Fruit fly (Drosophila melanogaster) whole organism, prepupa: ENCODE measurements around the gene TwdlG.

Experiments used
- CG10631 ChIP-seq: fragments of 200-800 bp; sonication (Bioruptor generic); optimal IDR thresholded peaks from 2 replicates; lab custom pipeline; 2016; ENCODE audit warnings: missing biosample characterization, missing genetic modification characterization
- CG3032 ChIP-seq: fragments of 200-800 bp; optimal IDR thresholded peaks from 2 replicates; lab custom pipeline; 2019; ENCODE audit warnings: missing biosample characterization, mild to moderate bottlenecking, missing genetic modification characterization, moderate library complexity
- CG4318 ChIP-seq: fragments of 200-800 bp; sonication (Bioruptor generic); optimal IDR thresholded peaks from 3 replicates; lab custom pipeline; 2017; ENCODE audit warnings: missing biosample characterization, mild to moderate bottlenecking, missing genetic modification characterization
- Gug ChIP-seq: fragments of 200-800 bp; sonication (Bioruptor generic); IDR thresholded peaks from 2 replicates; pipeline ENCODE4 v1.3.6; 2022; ENCODE audit warnings: missing biosample characterization, missing genetic modification characterization
- Hr38 ChIP-seq: sonication (Bioruptor generic); optimal IDR thresholded peaks from 2 replicates; lab custom pipeline; 2016; ENCODE audit warnings: missing biosample characterization, missing genetic modification characterization
- Hr4 ChIP-seq: fragments of 200-800 bp; sonication (Bioruptor generic); optimal IDR thresholded peaks from 3 replicates; lab custom pipeline; 2016; ENCODE audit warnings: missing biosample characterization, missing genetic modification characterization
- Lpt ChIP-seq: fragments of 200-800 bp; sonication (Bioruptor generic); optimal IDR thresholded peaks from 3 replicates; lab custom pipeline; 2016; ENCODE audit warnings: missing biosample characterization, missing genetic modification characterization
- dac ChIP-seq: fragments of 200-800 bp; sonication (Bioruptor generic); optimal IDR thresholded peaks from 2 replicates; lab custom pipeline; 2017; ENCODE audit warnings: missing biosample characterization, mild to moderate bottlenecking, missing genetic modification characterization
- dsx ChIP-seq: fragments of 200-800 bp; optimal IDR thresholded peaks from 3 replicates; lab custom pipeline; 2019; ENCODE audit warnings: missing biosample characterization, mild to moderate bottlenecking, missing genetic modification characterization, moderate library complexity; ENCODE audit not compliant: poor library complexity, severe bottlenecking
- fkh ChIP-seq: fragments of 200-800 bp; sonication (Bioruptor generic); optimal IDR thresholded peaks from 3 replicates; lab custom pipeline; 2017; ENCODE audit warnings: missing biosample characterization, mild to moderate bottlenecking, missing genetic modification characterization, moderate library complexity
- pdm3 ChIP-seq: fragments of 200-800 bp; sonication (Bioruptor generic); optimal IDR thresholded peaks from 3 replicates; lab custom pipeline; 2016; ENCODE audit warnings: missing biosample characterization, missing genetic modification characterization

DNA sequence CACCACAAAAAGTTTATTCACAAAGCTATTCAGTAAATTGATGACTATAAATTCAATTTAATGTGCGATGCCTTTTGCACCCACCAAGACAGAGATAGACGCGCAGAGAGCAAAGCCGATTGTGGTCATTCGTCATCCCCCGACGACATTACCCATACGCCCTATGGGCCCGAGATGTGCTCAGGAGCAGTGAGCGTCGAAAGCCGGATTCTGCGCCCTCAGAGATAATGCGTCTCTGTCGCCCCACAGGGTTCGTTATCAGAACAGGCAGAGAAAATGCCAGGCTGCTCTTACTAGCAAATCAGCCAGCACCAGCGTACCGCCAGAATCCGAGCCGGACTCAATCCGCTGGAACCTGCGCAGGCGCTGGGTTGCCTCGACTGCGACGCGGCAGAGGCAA, 40.1 kb upstream of the TwdlG start:
- TF ChIP-seq CG10631 (GFP tag; lab: Kevin White, UChicago), result no peak
- TF ChIP-seq Lpt (GFP tag; lab: Kevin White, UChicago), result no peak
- no peak for TF ChIP-seq Hr4 (GFP tag; lab: Kevin White, UChicago)
- TF ChIP-seq CG3032 (tag; lab: Kevin White, UChicago), result no peak
- TF ChIP-seq Gug, result no peak
- no peak for TF ChIP-seq CG4318
- TF ChIP-seq fkh, result no peak
- TF ChIP-seq dac, result no peak
- no peak for TF ChIP-seq dsx
- no peak for TF ChIP-seq pdm3 (GFP tag; lab: Kevin White, UChicago)
- no peak for TF ChIP-seq Hr38
